Worm (Caenorhabditis elegans) whole organism, L2 larva: Measurements from ENCODE around the gene F41C3.11.

Source experiments
- mdl-1 ChIP-seq, 2 experiments: fragments of 150-350 bp in 1 of 2; sonication (generic microtip) in 1 of 2; optimal IDR thresholded peaks; 2 replicates each; lab custom pipeline; 2017; ENCODE audit warnings: missing biosample characterization in 2 of 2, missing genetic modification characterization in 2 of 2
- nhr-10 ChIP-seq: sonication (generic microtip); optimal IDR thresholded peaks from 2 replicates; lab custom pipeline; 2017; ENCODE audit warnings: missing biosample characterization, missing genetic modification characterization
- nhr-11 ChIP-seq: fragments of 150-350 bp; optimal IDR thresholded peaks from 2 replicates; lab custom pipeline; 2014; ENCODE audit warnings: missing biosample characterization, missing genetic modification characterization
- nhr-12 ChIP-seq: fragments of 150-350 bp; optimal IDR thresholded peaks from 2 replicates; lab custom pipeline; 2014; ENCODE audit warnings: missing biosample characterization, missing genetic modification characterization
- nhr-25 ChIP-seq: fragments of 150-350 bp; sonication (generic microtip); optimal IDR thresholded peaks from 3 replicates; lab custom pipeline; 2014; ENCODE audit warnings: missing biosample characterization, missing genetic modification characterization
- skn-1 ChIP-seq: sonication (generic microtip); optimal IDR thresholded peaks from 2 replicates; lab custom pipeline; 2017; ENCODE audit warnings: missing biosample characterization, missing genetic modification characterization
- sma-3 ChIP-seq: sonication (generic microtip); optimal IDR thresholded peaks from 2 replicates; lab custom pipeline; 2016; ENCODE audit warnings: missing genetic modification reagents, missing genetic modification characterization, missing compliant biosample characterization
- unc-62 ChIP-seq: fragments of 150-350 bp; optimal IDR thresholded peaks from 2 replicates; lab custom pipeline; 2014; ENCODE audit warnings: missing biosample characterization, missing genetic modification reagents, missing genetic modification characterization

DNA sequence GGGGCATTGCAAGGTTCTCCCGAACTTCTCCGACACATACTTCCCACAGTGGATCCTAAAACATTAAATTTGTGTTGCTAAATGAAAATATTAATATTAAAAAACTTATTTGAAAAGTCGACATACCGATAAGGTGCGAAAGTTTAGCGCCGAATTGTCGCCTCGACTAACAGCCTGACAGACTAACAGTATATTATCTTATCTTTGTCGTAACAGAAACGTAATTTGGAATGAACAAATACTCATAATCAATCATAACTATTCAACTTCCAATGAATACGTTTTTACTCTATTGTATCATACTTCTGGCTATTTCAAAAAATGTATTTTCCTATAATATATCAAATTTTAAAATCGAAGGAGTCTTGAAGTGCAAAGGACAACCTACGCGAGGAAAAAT lies 43.2 kb upstream of the F41C3.11 start, which contains the start of gene F26G1.11:
- TF ChIP-seq nhr-11 (tag; lab: Kevin White, UChicago) (no peak), sma-3 (GFP tag; lab: Kevin White, UChicago) (no peak), nhr-25 (tag; lab: Kevin White, UChicago) (no peak), mdl-1 (tag; optimal IDR thresholded peaks at IDR 0.05; lab: Kevin White, UChicago) (no peak), skn-1 (no peak), unc-62 (GFP tag; lab: Kevin White, UChicago) (no peak), nhr-12 (tag; lab: Kevin White, UChicago) (no peak), nhr-10 (no peak)
